Worm (Caenorhabditis elegans): Measurements from ENCODE around the gene gcy-13.

- no peak for TF ChIP-seq lin-15B (tag; optimal IDR thresholded peaks at IDR 0.05)
- TF ChIP-seq unc-98 (GFP tag; IDR thresholded peaks at IDR 0.05) = no peak
- TF ChIP-seq unc-86 (tag; optimal IDR thresholded peaks at IDR 0.05) = no peak
- no peak for TF ChIP-seq ztf-4 (tag; optimal IDR thresholded peaks at IDR 0.05)
- TF ChIP-seq ztf-11 (tag; optimal IDR thresholded peaks at IDR 0.05) = no peak
- no peak for TF ChIP-seq lsy-2 (tag; optimal IDR thresholded peaks at IDR 0.05)
- TF ChIP-seq Y116A8C.19 (tag; optimal IDR thresholded peaks at IDR 0.05; ENCODE audit: borderline replicate concordance) = no peak
- TF ChIP-seq unc-130 (tag; optimal IDR thresholded peaks at IDR 0.05) = no peak
- TF ChIP-seq nhr-77 (tag; optimal IDR thresholded peaks at IDR 0.05) = no peak
- TF ChIP-seq mdl-1 (tag; optimal IDR thresholded peaks at IDR 0.05) = no peak
- no peak for TF ChIP-seq aha-1 (tag; optimal IDR thresholded peaks at IDR 0.05)
- TF ChIP-seq mef-2 (tag; optimal IDR thresholded peaks at IDR 0.05) = no peak
- no peak for TF ChIP-seq elt-2 (tag; optimal IDR thresholded peaks at IDR 0.05)
- no peak for TF ChIP-seq skn-1 (tag; optimal IDR thresholded peaks at IDR 0.05)
Measured at ce11 chrV:12320274-12320839, 49.0 kb downstream of the gcy-13 start.

Measured in whole organism, L1 larva.